Fruit fly (Drosophila melanogaster) whole organism, adult: ENCODE data around the gene CG17233.

ENCODE experiments used
- CG11617 ChIP-seq: fragments of 200-800 bp; sonication (Bioruptor generic); optimal IDR thresholded peaks from 2 replicates; lab custom pipeline; 2017; ENCODE audit warnings: mild to moderate bottlenecking, missing biosample characterization, missing genetic modification reagents, missing genetic modification characterization
- CG12768 ChIP-seq: fragments of 200-800 bp; sonication (Bioruptor generic); optimal IDR thresholded peaks from 2 replicates; lab custom pipeline; 2017; ENCODE audit warnings: missing biosample characterization, missing genetic modification characterization, mild to moderate bottlenecking, moderate library complexity, missing genetic modification reagents
- CG14711 ChIP-seq: fragments of 200-800 bp; sonication (Bioruptor generic); optimal IDR thresholded peaks from 2 replicates; lab custom pipeline; 2018; ENCODE audit warnings: missing biosample characterization, mild to moderate bottlenecking, missing genetic modification characterization, moderate library complexity
- CG1620 ChIP-seq: fragments of 200-800 bp; sonication (Bioruptor generic); optimal IDR thresholded peaks from 2 replicates; lab custom pipeline; 2016; ENCODE audit warnings: missing biosample characterization, missing genetic modification characterization
- CG33017 ChIP-seq: fragments of 200-800 bp; sonication (Bioruptor generic); optimal IDR thresholded peaks from 2 replicates; lab custom pipeline; 2018; ENCODE audit warnings: missing biosample characterization, mild to moderate bottlenecking, missing genetic modification characterization, moderate library complexity
- CG5204 ChIP-seq: fragments of 200-800 bp; sonication (Bioruptor generic); optimal IDR thresholded peaks from 2 replicates; lab custom pipeline; 2016; ENCODE audit warnings: missing biosample characterization, missing genetic modification characterization
- CG7045 ChIP-seq: fragments of 200-800 bp; sonication (Bioruptor generic); optimal IDR thresholded peaks from 2 replicates; lab custom pipeline; 2017; ENCODE audit warnings: missing biosample characterization, mild to moderate bottlenecking, missing genetic modification characterization
- CG7101 ChIP-seq: fragments of 200-800 bp; sonication (Bioruptor generic); optimal IDR thresholded peaks from 2 replicates; lab custom pipeline; 2018; ENCODE audit warnings: missing biosample characterization, mild to moderate bottlenecking, missing genetic modification characterization, moderate library complexity
- Clk ChIP-seq: fragments of 200-800 bp; sonication (Bioruptor generic); optimal IDR thresholded peaks from 2 replicates; lab custom pipeline; 2017; ENCODE audit warnings: missing biosample characterization, missing genetic modification characterization
- Crg-1 ChIP-seq: fragments of 200-800 bp; sonication (Bioruptor generic); optimal IDR thresholded peaks from 2 replicates; lab custom pipeline; 2016; ENCODE audit warnings: missing biosample characterization, missing genetic modification characterization
- Hr96 ChIP-seq: fragments of 200-800 bp; sonication (Bioruptor generic); optimal IDR thresholded peaks from 2 replicates; lab custom pipeline; 2016; ENCODE audit warnings: missing biosample characterization, missing genetic modification characterization
- Mnt ChIP-seq: fragments of 200-800 bp; sonication (Bioruptor generic); optimal IDR thresholded peaks from 2 replicates; lab custom pipeline; 2016; ENCODE audit warnings: missing biosample characterization, mild to moderate bottlenecking, missing genetic modification characterization
- bab1 ChIP-seq: fragments of 200-800 bp; sonication (Bioruptor generic); optimal IDR thresholded peaks from 3 replicates; lab custom pipeline; 2019; ENCODE audit warnings: missing biosample characterization, mild to moderate bottlenecking, missing genetic modification characterization, moderate library complexity
- cic ChIP-seq: fragments of 200-800 bp; sonication (Bioruptor generic); optimal IDR thresholded peaks from 2 replicates; lab custom pipeline; 2017; ENCODE audit warnings: missing biosample characterization, mild to moderate bottlenecking, missing genetic modification characterization, moderate library complexity
- cnc ChIP-seq, 2 experiments: fragments of >200 bp; optimal IDR thresholded peaks; 2 replicates each; lab custom pipeline; 2017
- kay ChIP-seq: fragments of 200-800 bp; sonication (Bioruptor generic); peaks from one replicate; lab custom pipeline; 2016; ENCODE audit warnings: missing biosample characterization, missing genetic modification characterization, borderline replicate concordance
- ovo ChIP-seq: fragments of 200-800 bp; sonication (Bioruptor generic); optimal IDR thresholded peaks from 2 replicates; lab custom pipeline; 2016; ENCODE audit warnings: missing biosample characterization, missing genetic modification characterization
- pad ChIP-seq: fragments of 200-800 bp; sonication (Bioruptor generic); optimal IDR thresholded peaks from 3 replicates; lab custom pipeline; 2017; ENCODE audit warnings: missing biosample characterization, missing genetic modification characterization, mild to moderate bottlenecking, moderate library complexity, missing genetic modification reagents
- tj ChIP-seq: fragments of 200-800 bp; sonication (Bioruptor generic); optimal IDR thresholded peaks from 3 replicates; lab custom pipeline; 2017; ENCODE audit warnings: missing biosample characterization, mild to moderate bottlenecking, missing genetic modification characterization, moderate library complexity
- toe ChIP-seq: fragments of 200-800 bp; sonication (Bioruptor generic); optimal IDR thresholded peaks from 2 replicates; lab custom pipeline; 2016; ENCODE audit warnings: missing biosample characterization, missing genetic modification characterization

Gene CG17233

DNA sequence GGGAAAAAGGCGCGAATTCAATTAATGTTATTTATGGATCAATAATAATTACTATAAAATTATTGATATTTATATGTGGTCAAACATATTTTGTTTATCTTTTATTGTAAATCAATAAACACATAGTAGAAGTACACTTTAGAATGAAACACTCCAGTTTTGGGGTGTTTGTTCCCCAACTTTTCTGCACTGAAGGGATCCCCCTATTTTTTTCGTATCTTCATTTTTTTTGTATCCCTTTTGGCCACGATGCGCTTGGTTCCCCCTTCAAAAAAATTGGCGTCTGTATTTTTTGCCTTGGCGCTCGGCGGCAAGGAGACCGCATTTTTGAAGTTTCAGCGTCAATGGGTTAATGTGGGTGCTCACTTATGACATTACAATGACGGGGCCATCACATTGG is 950 bp downstream of the CG17233 start, which contains the start of gene Clc:
TSS of gene Clc (plus strand) at position 301 of the 400 bp plus-strand sequence.
- TF ChIP-seq Hr96 (GFP tag; lab: Kevin White, UChicago) (no peak), cic (GFP tag; lab: Kevin White, UChicago) (no peak), CG7101 (tag; lab: Kevin White, UChicago) (no peak), CG33017 (tag; lab: Kevin White, UChicago) (no peak), CG14711 (tag; lab: Kevin White, UChicago) (no peak), kay (GFP tag; lab: Kevin White, UChicago) (no peak), CG5204 (GFP tag; lab: Kevin White, UChicago) (no peak), Mnt (no peak), CG7045 (GFP tag; lab: Kevin White, UChicago) (no peak), cnc (optimal IDR thresholded peaks at IDR 0.05; lab: Kevin White, UChicago) (no peak), Crg-1 (GFP tag; lab: Kevin White, UChicago) (no peak), CG11617 (GFP tag; lab: Kevin White, UChicago) (no peak), tj (GFP tag; lab: Kevin White, UChicago) (no peak), Clk (GFP tag; lab: Kevin White, UChicago) (no peak), toe (no peak), bab1 (GFP tag; lab: Kevin White, UChicago) (no peak), CG12768 (no peak), ovo (no peak)

DNA sequence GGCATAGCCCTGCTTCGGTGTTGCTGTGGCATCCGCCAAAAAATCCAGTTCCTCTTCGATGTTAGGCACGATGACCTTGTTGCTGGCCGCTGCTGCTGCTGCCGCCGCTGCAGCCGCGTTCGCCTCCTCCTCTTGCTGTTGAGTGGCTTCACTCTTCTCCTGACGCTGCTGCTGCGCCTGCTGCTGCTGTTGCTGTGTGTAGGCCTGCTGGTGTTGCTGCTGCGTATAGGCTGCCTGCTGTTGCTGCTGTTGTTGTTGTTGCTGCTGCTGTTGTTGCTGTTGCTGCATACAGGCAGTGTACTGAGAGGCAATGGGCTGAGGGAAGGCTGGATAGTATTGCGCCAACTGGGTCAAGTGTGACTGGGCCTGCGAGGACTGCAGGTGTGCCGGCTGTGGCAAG is 4.5 kb downstream of the CG17233 start:
- TF ChIP-seq Mnt, result no peak
- no peak for TF ChIP-seq CG11617 (GFP tag; lab: Kevin White, UChicago)
- TF ChIP-seq CG1620 (GFP tag; lab: Kevin White, UChicago), result no peak
- TF ChIP-seq kay (GFP tag; lab: Kevin White, UChicago), result no peak
- no peak for TF ChIP-seq CG14711 (tag; lab: Kevin White, UChicago)

DNA sequence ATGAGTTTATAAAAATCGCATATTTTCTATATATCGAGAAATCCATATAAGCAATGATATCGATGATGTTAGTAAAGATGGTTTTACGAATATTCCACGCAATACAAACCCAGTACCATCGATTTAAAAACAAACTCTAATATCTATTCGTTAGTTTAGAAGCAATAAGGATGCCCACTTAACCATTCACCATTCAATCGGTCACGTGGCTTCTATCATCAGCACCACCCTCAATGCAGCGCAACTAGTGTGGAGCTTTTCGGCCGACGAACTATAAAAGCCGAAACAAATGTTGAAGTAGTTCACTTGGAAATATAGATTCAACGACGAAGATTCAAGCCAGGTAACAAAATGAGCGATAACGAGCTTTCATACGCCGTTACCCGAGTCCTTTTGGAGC is 10.3 kb downstream of the CG17233 start, which contains the start of gene CG13813:
TSS of gene CG13813 (plus strand) at position 301 of the 400 bp plus-strand sequence.
- no peak for TF ChIP-seq CG11617 (GFP tag; lab: Kevin White, UChicago)
- TF ChIP-seq cnc (optimal IDR thresholded peaks at IDR 0.05; lab: Kevin White, UChicago), result no peak
- TF ChIP-seq CG12768, result no peak
- TF ChIP-seq tj (GFP tag; lab: Kevin White, UChicago), result no peak
- TF ChIP-seq CG1620 (GFP tag; lab: Kevin White, UChicago), result no peak
- TF ChIP-seq cic (GFP tag; lab: Kevin White, UChicago), result no peak
- TF ChIP-seq pad (GFP tag; lab: Kevin White, UChicago), result no peak

- TF ChIP-seq Mnt (peak; percentile 57), Hr96 (GFP tag; lab: Kevin White, UChicago) (no peak), bab1 (GFP tag; lab: Kevin White, UChicago) (peak; percentile 33), CG7101 (tag; lab: Kevin White, UChicago) (no peak), pad (GFP tag; lab: Kevin White, UChicago) (peak; percentile 46), CG33017 (tag; lab: Kevin White, UChicago) (peak; percentile 33), ovo (peak; percentile 70), toe (peak; percentile 1), cic (GFP tag; lab: Kevin White, UChicago) (peak; percentile 85), CG12768 (peak; percentile 49), CG11617 (GFP tag; lab: Kevin White, UChicago) (no peak), Crg-1 (GFP tag; lab: Kevin White, UChicago) (no peak)
These were observed 11.4 kb downstream of the CG17233 start for dm6 chr3L:20230178-20230775.

dm6 chr3L:20226153-20226552 is 15.6 kb downstream of the CG17233 start:
- TF ChIP-seq bab1 (GFP tag; lab: Kevin White, UChicago) (peak; percentile 36), Clk (GFP tag; lab: Kevin White, UChicago) (no peak)

DNA sequence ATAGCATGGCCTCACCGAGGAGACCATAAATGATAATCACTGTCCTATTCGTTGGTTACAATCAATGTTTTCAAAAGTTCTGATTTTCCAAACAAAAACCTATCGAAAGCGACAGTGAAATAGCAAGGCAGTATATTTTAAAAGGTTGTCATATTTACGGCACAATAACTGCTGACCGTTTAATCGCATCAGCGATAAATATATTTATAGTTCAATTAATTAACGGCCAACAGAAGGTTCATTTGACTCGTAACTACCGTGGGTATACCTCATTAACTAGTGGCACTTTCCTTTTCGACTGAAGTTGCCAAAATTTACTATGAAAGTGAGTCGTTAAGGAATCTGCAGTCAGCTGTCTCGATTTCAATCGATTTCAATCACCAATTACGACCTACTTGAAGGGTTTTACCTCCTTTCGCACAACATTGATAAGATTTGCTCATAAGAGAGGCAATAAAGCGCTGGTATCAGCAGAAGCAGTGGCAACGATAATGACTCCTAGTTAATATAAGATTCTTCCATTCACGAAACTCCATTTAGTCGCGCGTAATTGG is 18.2 kb downstream of the CG17233 start, which contains the start of gene CG17147:
TSS of gene CG17147 (plus strand) at position 535 of the 554 bp plus-strand sequence.
- TF ChIP-seq CG11617 (GFP tag; lab: Kevin White, UChicago), result no peak
- no peak for TF ChIP-seq CG12768
- TF ChIP-seq Hr96 (GFP tag; lab: Kevin White, UChicago), result no peak
- TF ChIP-seq ovo, result no peak
- TF ChIP-seq tj (GFP tag; lab: Kevin White, UChicago), result no peak
- no peak for TF ChIP-seq CG14711 (tag; lab: Kevin White, UChicago)
- no peak for TF ChIP-seq CG1620 (GFP tag; lab: Kevin White, UChicago)
- TF ChIP-seq kay (GFP tag; lab: Kevin White, UChicago), result no peak
- TF ChIP-seq toe, result no peak
- no peak for TF ChIP-seq Clk (GFP tag; lab: Kevin White, UChicago)
- no peak for TF ChIP-seq cnc (optimal IDR thresholded peaks at IDR 0.05; lab: Kevin White, UChicago)
- no peak for TF ChIP-seq Mnt

dm6 chr3L:20222617-20223016 is 19.1 kb downstream of the CG17233 start:
- TF ChIP-seq CG11617 (GFP tag; lab: Kevin White, UChicago) (no peak), CG5204 (GFP tag; lab: Kevin White, UChicago) (no peak)
